Fruit fly (Drosophila melanogaster) whole organism, prepupa: Measurements from ENCODE around the gene dlp.

Source experiments
- CG16779 ChIP-seq: fragments of 200-800 bp; sonication (Bioruptor generic); optimal IDR thresholded peaks from 3 replicates; lab custom pipeline; 2017; ENCODE audit warnings: missing biosample characterization, mild to moderate bottlenecking, missing genetic modification characterization
- CG34406 ChIP-seq: fragments of 200-800 bp; sonication (Bioruptor generic); optimal IDR thresholded peaks from 3 replicates; lab custom pipeline; 2016; ENCODE audit warnings: missing biosample characterization, missing genetic modification characterization
- CG8319 ChIP-seq: fragments of 200-800 bp; sonication (Bioruptor generic); optimal IDR thresholded peaks from 3 replicates; lab custom pipeline; 2016; ENCODE audit warnings: missing biosample characterization, missing genetic modification characterization
- Hr39 ChIP-seq: fragments of 200-800 bp; sonication (Bioruptor generic); optimal IDR thresholded peaks from 2 replicates; lab custom pipeline; 2016; ENCODE audit warnings: missing biosample characterization, missing genetic modification characterization
- Met ChIP-seq: fragments of 200-800 bp; sonication (Bioruptor generic); optimal IDR thresholded peaks from 3 replicates; lab custom pipeline; 2016; ENCODE audit warnings: missing biosample characterization, missing genetic modification characterization
- OdsH ChIP-seq: fragments of 200-800 bp; sonication (Bioruptor generic); optimal IDR thresholded peaks from 3 replicates; lab custom pipeline; 2016; ENCODE audit warnings: missing biosample characterization, missing genetic modification characterization
- Smox ChIP-seq: fragments of 200-800 bp; sonication (Bioruptor generic); optimal IDR thresholded peaks from 3 replicates; lab custom pipeline; 2016; ENCODE audit warnings: missing biosample characterization, missing genetic modification characterization
- eg ChIP-seq: fragments of 200-800 bp; sonication (Bioruptor generic); IDR thresholded peaks from 3 replicates; pipeline ENCODE4 v1.3.6; 2022; ENCODE audit warnings: missing biosample characterization, missing genetic modification characterization
- fd59A ChIP-seq: fragments of 200-800 bp; sonication (Bioruptor generic); optimal IDR thresholded peaks from 2 replicates; lab custom pipeline; 2017; ENCODE audit warnings: missing biosample characterization, mild to moderate bottlenecking, missing genetic modification characterization, missing genetic modification reagents
- pdm3 ChIP-seq: fragments of 200-800 bp; sonication (Bioruptor generic); optimal IDR thresholded peaks from 3 replicates; lab custom pipeline; 2016; ENCODE audit warnings: missing biosample characterization, missing genetic modification characterization
- spab ChIP-seq: fragments of 200-800 bp; sonication (Bioruptor generic); optimal IDR thresholded peaks from 2 replicates; lab custom pipeline; 2017; ENCODE audit warnings: missing biosample characterization, mild to moderate bottlenecking, missing genetic modification characterization, missing genetic modification reagents
- topi ChIP-seq: fragments of 200-800 bp; sonication (Bioruptor generic); optimal IDR thresholded peaks from 3 replicates; lab custom pipeline; 2016; ENCODE audit warnings: missing biosample characterization, missing genetic modification characterization

dm6 chr3L:14708053-14708452, 75.7 kb downstream of the dlp start:
- no peak for TF ChIP-seq fd59A (GFP tag; lab: Kevin White, UChicago)
- peak; percentile 21 for TF ChIP-seq CG34406 (GFP tag; lab: Kevin White, UChicago)
- TF ChIP-seq spab = no peak
- peak; percentile 32 for TF ChIP-seq topi (GFP tag; lab: Kevin White, UChicago)
- TF ChIP-seq pdm3 (GFP tag; lab: Kevin White, UChicago) = no peak
- TF ChIP-seq CG16779 (tag; lab: Kevin White, UChicago) = no peak
- TF ChIP-seq eg (GFP tag; lab: Robert Waterston, UW) = no peak
- no peak for TF ChIP-seq Hr39
- TF ChIP-seq OdsH (GFP tag; lab: Kevin White, UChicago) = no peak
- peak; percentile 42 for TF ChIP-seq Met (GFP tag; lab: Kevin White, UChicago)
- TF ChIP-seq Smox = peak; percentile 22
- TF ChIP-seq CG8319 = no peak
